Worm (Caenorhabditis elegans) whole organism, early embryonic: ENCODE results near the gene asd-1.

Source experiments
- F13C5.2 ChIP-seq: sonication (generic microtip); optimal IDR thresholded peaks from 2 replicates; lab custom pipeline; 2017; ENCODE audit warnings: mild to moderate bottlenecking, missing genetic modification characterization, inconsistent platforms, missing compliant biosample characterization
- ama-1 ChIP-seq: fragments of 150-350 bp; optimal IDR thresholded peaks from 2 replicates; lab custom pipeline; 2014
- ceh-36 ChIP-seq: sonication (generic microtip); optimal IDR thresholded peaks from 2 replicates; lab custom pipeline; 2016; ENCODE audit warnings: missing genetic modification characterization, inconsistent platforms, missing compliant biosample characterization
- hmg-4 ChIP-seq: fragments of 200-800 bp; sonication (Bioruptor generic); optimal IDR thresholded peaks from 2 replicates; lab custom pipeline; 2018; ENCODE audit warnings: mild to moderate bottlenecking, missing genetic modification characterization, missing compliant biosample characterization
- hnd-1 ChIP-seq: sonication (generic microtip); optimal IDR thresholded peaks from 2 replicates; lab custom pipeline; 2016; ENCODE audit warnings: missing genetic modification characterization, missing compliant biosample characterization

- TF ChIP-seq ama-1 (lab: Kevin White, UChicago) (no peak), ceh-36 (tag; lab: Kevin White, UChicago) (no peak), hmg-4 (GFP tag; lab: Kevin White, UChicago) (no peak), F13C5.2 (tag; lab: Kevin White, UChicago) (no peak), hnd-1 (tag; lab: Kevin White, UChicago) (no peak)
Measured at ce11 chrIII:4241181-4241580, 44.1 kb downstream of the asd-1 start.
